Worm (Caenorhabditis elegans): Measurements from ENCODE around the gene F36H5.8.

F36H5.8 gene

ce11 chrII:1728253-1728652 lies 22.2 kb downstream of the F36H5.8 start, which contains the start of gene btb-9:
Gene btb-9 (plus strand): TSS chrII:1728506.
- 0 out of 2 replicates have a peak, but pooled peaks have one; percentile 11 for TF ChIP-seq php-3 (GFP tag; IDR thresholded peaks at IDR 0.05)
- no peak for TF ChIP-seq lin-29 (GFP tag; IDR thresholded peaks at IDR 0.05)
- TF ChIP-seq ceh-28 (tag; optimal IDR thresholded peaks at IDR 0.05), result no peak
- peak; percentile 9 for TF ChIP-seq aha-1 (tag)
- peak; percentile 84 for TF ChIP-seq nhr-28 (tag; optimal IDR thresholded peaks at IDR 0.05)
- TF ChIP-seq dmd-6 (GFP tag; IDR thresholded peaks at IDR 0.05), result peak; percentile 72
- no peak for TF ChIP-seq ceh-82 (tag; optimal IDR thresholded peaks at IDR 0.05)
- TF ChIP-seq tra-1 (GFP tag; IDR thresholded peaks at IDR 0.05), result no peak
- TF ChIP-seq pqm-1 (tag; optimal IDR thresholded peaks at IDR 0.05), result peak; percentile 96
- TF ChIP-seq duxl-1 (tag; optimal IDR thresholded peaks at IDR 0.05; ENCODE audit: poor library complexity), result peak; percentile 4
- no peak for TF ChIP-seq snpc-1.2 (GFP tag; IDR thresholded peaks at IDR 0.05)
- no peak for TF ChIP-seq daf-16 (GFP tag; optimal IDR thresholded peaks at IDR 0.05)
- TF ChIP-seq daf-16 (tag; optimal IDR thresholded peaks at IDR 0.05), result peak; percentile 58
- TF ChIP-seq nhr-42 (GFP tag; IDR thresholded peaks at IDR 0.05), result no peak
- TF ChIP-seq ceh-20 (GFP tag; IDR thresholded peaks at IDR 0.05), result no peak
- TF ChIP-seq zip-2 (tag; optimal IDR thresholded peaks at IDR 0.05), result no peak
- no peak for TF ChIP-seq F49E8.2 (tag; optimal IDR thresholded peaks at IDR 0.05; ENCODE audit: borderline replicate concordance)
- no peak for TF ChIP-seq pha-4 (GFP tag; IDR thresholded peaks at IDR 0.05)
- TF ChIP-seq pha-4 (tag; optimal IDR thresholded peaks at IDR 0.05), result no peak
- TF ChIP-seq nhr-11 (tag; optimal IDR thresholded peaks at IDR 0.05), result no peak
- no peak for TF ChIP-seq daf-19 (GFP tag; conservative IDR thresholded peaks at IDR 0.05)
- TF ChIP-seq madf-5 (GFP tag; IDR thresholded peaks at IDR 0.05), result no peak
- TF ChIP-seq hlh-11 (tag; optimal IDR thresholded peaks at IDR 0.05), result peak; percentile 51
- TF ChIP-seq nhr-25 (tag; optimal IDR thresholded peaks at IDR 0.05; ENCODE audit: borderline replicate concordance, insufficient read depth), result no peak
- TF ChIP-seq cey-2 (tag; optimal IDR thresholded peaks at IDR 0.05; ENCODE audit: borderline replicate concordance, insufficient read depth), result no peak
- TF ChIP-seq unc-130 (GFP tag; optimal IDR thresholded peaks at IDR 0.05), result no peak

ce11 chrII:1725735-1726134 lies 24.8 kb downstream of the F36H5.8 start, which contains the start of gene F45C12.17:
Gene F45C12.17 (plus strand): TSS chrII:1726111.
- TF ChIP-seq aha-1 (tag) (peak; percentile 60), unc-62 (GFP tag; optimal IDR thresholded peaks at IDR 0.05 in 1 of 2) (peak in 1 of 2 experiments; percentile 63), unc-62 (tag; optimal IDR thresholded peaks at IDR 0.05) (no peak), lin-15B (tag; optimal IDR thresholded peaks at IDR 0.05) (no peak), spr-3 (GFP tag; optimal IDR thresholded peaks at IDR 0.05) (no peak)

ce11 chrII:1724314-1724713 lies 26.2 kb downstream of the F36H5.8 start, which contains the start of gene fbxb-11:
Gene fbxb-11 (plus strand): TSS chrII:1724614.
- TF ChIP-seq ctbp-1 (GFP tag; IDR thresholded peaks at IDR 0.05), result no peak
- no peak for TF ChIP-seq ZK546.5 (tag; optimal IDR thresholded peaks at IDR 0.05)
- no peak for TF ChIP-seq dmd-6 (GFP tag; IDR thresholded peaks at IDR 0.05)
- no peak for TF ChIP-seq lin-38 (GFP tag; IDR thresholded peaks at IDR 0.05)
- no peak for TF ChIP-seq mep-1 (tag; optimal IDR thresholded peaks at IDR 0.05)
- no peak for TF ChIP-seq F44E2.7 (GFP tag; IDR thresholded peaks at IDR 0.05)
- no peak for TF ChIP-seq ZK337.2 (GFP tag; IDR thresholded peaks at IDR 0.05)
- no peak for TF ChIP-seq zfp-2 (tag; optimal IDR thresholded peaks at IDR 0.05)
- TF ChIP-seq nhr-25 (tag; optimal IDR thresholded peaks at IDR 0.05; ENCODE audit: borderline replicate concordance, insufficient read depth), result no peak

- TF ChIP-seq mdl-1 (tag; optimal IDR thresholded peaks at IDR 0.05) (no peak), D1046.2 (GFP tag; IDR thresholded peaks at IDR 0.05) (no peak), attf-4 (tag; optimal IDR thresholded peaks at IDR 0.05) (no peak), lir-3 (tag; optimal IDR thresholded peaks at IDR 0.05) (no peak), egl-27 (tag; optimal IDR thresholded peaks at IDR 0.05) (no peak), ctbp-1 (GFP tag; IDR thresholded peaks at IDR 0.05) (no peak), tra-1 (GFP tag; IDR thresholded peaks at IDR 0.05) (no peak), ceh-82 (tag; optimal IDR thresholded peaks at IDR 0.05) (no peak), daf-19 (GFP tag; conservative IDR thresholded peaks at IDR 0.05) (no peak), nhr-237 (tag; optimal IDR thresholded peaks at IDR 0.05) (no peak), ZK546.5 (tag; optimal IDR thresholded peaks at IDR 0.05) (no peak), ces-1 (GFP tag; optimal IDR thresholded peaks at IDR 0.05) (no peak), T26A8.4 (GFP tag; IDR thresholded peaks at IDR 0.05) (no peak), nhr-28 (tag; optimal IDR thresholded peaks at IDR 0.05) (no peak), ceh-32 (tag; optimal IDR thresholded peaks at IDR 0.05; ENCODE audit: poor library complexity) (no peak), php-3 (GFP tag; IDR thresholded peaks at IDR 0.05) (no peak), hif-1 (tag; optimal IDR thresholded peaks at IDR 0.05) (no peak), zag-1 (tag; optimal IDR thresholded peaks at IDR 0.05) (no peak)
These were observed 28.1 kb downstream of the F36H5.8 start, which contains the start of the genes fbxb-5 and btb-8 for ce11 chrII:1722394-1722793. Gene fbxb-5 (minus strand): TSS chrII:1722494. Gene btb-8 (plus strand): TSS chrII:1722770.

All from whole organism, L4 larva.